Worm (Caenorhabditis elegans) whole organism, early embryonic: Measurements from ENCODE around the gene scl-1.

Experiments
- F13C5.2 ChIP-seq: sonication (generic microtip); optimal IDR thresholded peaks from 2 replicates; lab custom pipeline; 2017; ENCODE audit warnings: mild to moderate bottlenecking, missing genetic modification characterization, inconsistent platforms, missing compliant biosample characterization
- ama-1 ChIP-seq: fragments of 150-350 bp; optimal IDR thresholded peaks from 2 replicates; lab custom pipeline; 2014
- ceh-13 ChIP-seq: fragments of 200-800 bp; sonication (Bioruptor generic); optimal IDR thresholded peaks from 2 replicates; lab custom pipeline; 2018; ENCODE audit warnings: mild to moderate bottlenecking, missing genetic modification characterization, missing compliant biosample characterization
- ceh-36 ChIP-seq: sonication (generic microtip); optimal IDR thresholded peaks from 2 replicates; lab custom pipeline; 2016; ENCODE audit warnings: missing genetic modification characterization, inconsistent platforms, missing compliant biosample characterization
- flt-1 ChIP-seq: fragments of 200-800 bp; sonication (Bioruptor generic); IDR thresholded peaks from 2 replicates; pipeline ENCODE4 v1.3.6; 2022; ENCODE audit warnings: missing genetic modification characterization, missing compliant biosample characterization
- hmbx-1 ChIP-seq: sonication (generic microtip); optimal IDR thresholded peaks from 2 replicates; lab custom pipeline; 2016; ENCODE audit warnings: mild to moderate bottlenecking, missing genetic modification characterization, missing compliant biosample characterization
- pes-1 ChIP-seq: fragments of 200-800 bp; sonication (Bioruptor generic); IDR thresholded peaks from 2 replicates; pipeline ENCODE4 v1.3.6; 2022; ENCODE audit warnings: missing genetic modification reagents, missing genetic modification characterization, missing compliant biosample characterization
- scrt-1 ChIP-seq: fragments of 200-800 bp; sonication (Bioruptor generic); IDR thresholded peaks from 2 replicates; pipeline ENCODE4 v1.3.6; 2022; ENCODE audit warnings: missing genetic modification characterization, missing compliant biosample characterization
- tbx-11 ChIP-seq: fragments of 200-800 bp; sonication (Bioruptor generic); IDR thresholded peaks from 2 replicates; pipeline ENCODE4 v1.3.6; 2022; ENCODE audit warnings: missing genetic modification characterization, missing compliant biosample characterization

DNA sequence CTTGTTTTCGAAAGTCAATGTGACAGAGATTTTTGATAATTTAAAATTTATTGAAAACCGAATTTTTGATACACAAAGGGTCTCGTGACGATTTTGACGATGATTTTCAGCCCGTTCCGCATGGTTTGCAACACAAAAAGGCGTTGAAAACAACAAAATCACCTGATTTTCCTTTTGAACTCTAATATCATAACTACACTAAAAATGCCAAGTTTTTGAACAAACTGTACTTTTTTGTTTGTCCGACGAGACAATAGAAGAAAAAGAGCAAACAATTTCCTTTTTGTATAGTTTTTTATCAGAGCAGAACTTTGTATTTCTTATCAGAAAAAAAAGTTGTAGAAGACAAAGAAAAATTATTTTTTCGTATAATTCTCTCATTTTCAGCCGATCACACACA is 24.0 kb upstream of the scl-1 start:
- TF ChIP-seq flt-1 (GFP tag; lab: Robert Waterston, UW), result no peak
- no peak for TF ChIP-seq ama-1 (lab: Kevin White, UChicago)
- no peak for TF ChIP-seq ceh-36 (tag; lab: Kevin White, UChicago)
- TF ChIP-seq hmbx-1 (tag; lab: Kevin White, UChicago), result no peak
- no peak for TF ChIP-seq F13C5.2
- TF ChIP-seq ceh-13, result no peak
- no peak for TF ChIP-seq pes-1 (GFP tag; lab: Robert Waterston, UW)
- no peak for TF ChIP-seq scrt-1 (GFP tag; lab: Robert Waterston, UW)
- TF ChIP-seq tbx-11 (GFP tag; lab: Robert Waterston, UW), result no peak
